Fruit fly (Drosophila melanogaster): ENCODE results near the gene CG43739.

Gene CG43739

DNA sequence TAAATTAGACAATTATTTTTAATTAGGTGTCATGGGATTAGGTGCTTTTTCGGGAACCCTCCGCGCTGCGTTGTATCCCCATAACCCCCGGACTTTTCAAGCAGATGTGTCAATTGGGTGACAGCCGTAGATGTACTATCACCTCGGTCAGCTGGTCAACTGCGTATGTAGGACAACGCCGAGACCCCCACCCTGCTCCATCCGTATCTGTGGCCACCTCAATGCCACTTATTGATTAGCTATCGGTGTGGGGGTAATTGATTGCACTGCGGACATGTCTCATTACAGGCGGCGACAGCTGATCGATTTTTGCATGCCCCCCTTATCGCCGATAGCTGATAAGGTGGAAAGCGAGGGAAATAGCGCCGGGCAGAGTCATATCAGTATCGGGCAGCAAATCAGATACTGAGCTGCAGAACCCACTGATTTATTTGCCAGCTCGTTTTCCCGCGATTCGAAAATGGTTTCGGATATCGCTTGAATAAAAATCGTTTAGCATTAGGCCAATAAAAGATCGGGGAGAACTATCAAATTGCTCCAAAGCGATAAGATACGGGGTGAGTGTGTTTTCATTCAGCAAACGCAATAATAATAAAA is 35.0 kb downstream of the CG43739 start:
- no peak for TF ChIP-seq CG11902 (GFP tag; optimal IDR thresholded peaks at IDR 0.05)
- peak; percentile 99 for TF ChIP-seq svp (GFP tag)
- TF ChIP-seq vri (GFP tag; optimal IDR thresholded peaks at IDR 0.05): peak; percentile 31

DNA sequence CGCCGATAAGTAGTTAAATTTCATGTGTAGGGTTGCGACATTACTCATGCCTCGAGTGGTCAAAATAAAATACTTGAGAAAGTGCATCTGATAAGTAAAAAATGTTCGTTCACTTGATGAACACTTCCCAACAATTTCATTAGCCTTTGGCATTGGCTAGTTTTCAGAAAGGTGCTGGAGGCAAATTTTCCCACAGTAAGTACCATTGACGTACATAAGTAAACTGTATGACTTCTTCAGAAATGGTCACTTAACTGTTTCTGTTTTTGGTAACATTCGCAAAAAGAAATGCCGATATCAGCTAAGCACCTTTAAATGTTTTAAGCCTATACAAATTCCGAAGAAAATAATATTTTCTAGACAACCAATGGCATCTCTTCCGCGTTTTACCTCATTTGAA is 35.6 kb downstream of the CG43739 start:
- TF ChIP-seq fd85E (GFP tag; optimal IDR thresholded peaks at IDR 0.05) (no peak), ss (GFP tag; optimal IDR thresholded peaks at IDR 0.05) (no peak), svp (GFP tag) (no peak), Hr4 (GFP tag; optimal IDR thresholded peaks at IDR 0.05) (no peak), CG15336 (GFP tag; IDR thresholded peaks at IDR 0.05) (no peak)

DNA sequence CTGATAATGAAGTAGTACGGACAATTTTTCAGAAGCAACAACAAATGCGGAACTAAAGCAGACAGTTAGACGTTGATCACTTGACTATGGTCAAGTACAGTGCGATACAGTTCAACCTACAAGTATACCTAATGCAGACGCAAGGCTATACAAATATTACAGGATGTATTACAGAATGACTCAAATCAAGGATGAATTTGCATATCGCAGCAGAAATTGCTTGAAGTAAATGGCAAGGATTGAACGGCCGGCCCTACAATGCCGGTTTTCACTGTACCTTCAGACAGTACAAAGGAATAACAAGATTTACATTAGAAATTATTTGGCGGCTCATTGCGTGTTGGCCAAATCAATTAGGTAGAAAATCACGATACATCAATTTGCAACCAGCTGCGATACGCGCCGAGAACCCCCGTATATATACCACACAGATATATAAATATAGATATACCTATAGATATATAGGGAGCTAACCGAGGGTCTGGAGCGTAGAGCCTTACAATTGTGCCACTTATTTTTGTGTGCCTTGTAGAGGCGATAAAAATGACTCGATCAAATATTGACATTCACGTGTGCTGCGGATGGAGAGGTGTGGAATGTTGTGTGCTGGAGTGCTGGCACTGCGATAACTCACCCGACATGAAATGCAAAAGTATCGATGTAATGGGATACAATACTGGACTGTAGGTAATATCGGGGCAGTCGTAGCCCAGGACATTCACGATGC is 37.2 kb downstream of the CG43739 start:
- TF ChIP-seq Sox15 (GFP tag; optimal IDR thresholded peaks at IDR 0.05): no peak
- peak; percentile 55 for TF ChIP-seq svp (GFP tag)
- TF ChIP-seq CG9139 (GFP tag; optimal IDR thresholded peaks at IDR 0.05): peak; percentile 48
- TF ChIP-seq vri (GFP tag; optimal IDR thresholded peaks at IDR 0.05): peak; percentile 52
- peak; percentile 22 for TF ChIP-seq CG32006 (GFP tag; optimal IDR thresholded peaks at IDR 0.05)
- peak; percentile 10 for TF ChIP-seq OdsH (GFP tag; optimal IDR thresholded peaks at IDR 0.05)
- TF ChIP-seq CG6163 (GFP tag; IDR thresholded peaks at IDR 0.05): peak; percentile 18; the same call in 1 of the 3 replicates
- no peak for TF ChIP-seq lz (GFP tag; optimal IDR thresholded peaks at IDR 0.05)
- TF ChIP-seq CG8632 (GFP tag; optimal IDR thresholded peaks at IDR 0.05): peak; percentile 9
- peak; percentile 56 for TF ChIP-seq Eip78C (GFP tag)
- TF ChIP-seq net (GFP tag; optimal IDR thresholded peaks at IDR 0.05): peak; percentile 33
- peak; percentile 6 to 56 for TF ChIP-seq ss (GFP tag; optimal IDR thresholded peaks at IDR 0.05)
- TF ChIP-seq CG6808 (GFP tag; optimal IDR thresholded peaks at IDR 0.05): peak; percentile 33
- TF ChIP-seq eg (GFP tag; IDR thresholded peaks at IDR 0.05): peak; percentile 59
- peak; percentile 19 for TF ChIP-seq CG3919 (GFP tag; optimal IDR thresholded peaks at IDR 0.05)
- TF ChIP-seq CG6276 (GFP tag; optimal IDR thresholded peaks at IDR 0.05): no peak
- TF ChIP-seq CG10631 (GFP tag; optimal IDR thresholded peaks at IDR 0.05): no peak
- TF ChIP-seq Hr39 (GFP tag; optimal IDR thresholded peaks at IDR 0.05): peak; percentile 6
- no peak for TF ChIP-seq Blimp-1 (GFP tag; optimal IDR thresholded peaks at IDR 0.05)
- TF ChIP-seq spab (GFP tag; optimal IDR thresholded peaks at IDR 0.05): peak; percentile 32
- peak; percentile 4 for TF ChIP-seq Met (GFP tag; optimal IDR thresholded peaks at IDR 0.05)
- peak; percentile 77 for TF ChIP-seq fkh (GFP tag; optimal IDR thresholded peaks at IDR 0.05)
- TF ChIP-seq esn (GFP tag; optimal IDR thresholded peaks at IDR 0.05): no peak
- TF ChIP-seq Smox (GFP tag; optimal IDR thresholded peaks at IDR 0.05): no peak
- TF ChIP-seq CG6854 (GFP tag; optimal IDR thresholded peaks at IDR 0.05): peak; percentile 47
- TF ChIP-seq CG15336 (GFP tag; IDR thresholded peaks at IDR 0.05): peak; percentile 37; the same call in 1 of the 2 replicates
- TF ChIP-seq fd59A (GFP tag; optimal IDR thresholded peaks at IDR 0.05): no peak
- TF ChIP-seq Hr4 (GFP tag; optimal IDR thresholded peaks at IDR 0.05): peak; percentile 45
- TF ChIP-seq CG11294 (GFP tag; IDR thresholded peaks at IDR 0.05): 0 out of 2 replicates have a peak, but pooled peaks have one; percentile 42

DNA sequence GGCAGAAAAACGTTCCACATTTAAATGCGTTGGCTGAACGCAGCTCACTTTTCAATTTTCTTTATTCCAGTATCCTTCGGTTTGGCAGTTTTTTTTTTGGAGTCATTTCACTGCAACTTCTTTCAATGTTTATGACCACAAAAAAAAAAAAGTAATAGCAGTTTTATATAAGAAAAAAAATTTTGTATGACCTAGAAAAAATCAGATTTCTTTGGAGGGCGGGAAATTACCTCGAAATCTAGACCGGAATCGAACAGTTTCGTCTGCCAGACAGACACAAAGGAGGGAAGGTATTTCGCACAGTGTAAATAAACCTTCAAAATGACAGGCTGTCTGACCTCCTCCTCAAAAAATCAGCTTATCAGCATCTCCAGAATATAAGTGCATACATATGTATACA is 38.3 kb downstream of the CG43739 start:
- TF ChIP-seq svp (GFP tag) (peak; percentile 97), CG8319 (GFP tag; optimal IDR thresholded peaks at IDR 0.05) (peak; percentile 32), CG15336 (GFP tag; IDR thresholded peaks at IDR 0.05) (no peak), CG32006 (GFP tag; optimal IDR thresholded peaks at IDR 0.05) (no peak), esn (GFP tag; optimal IDR thresholded peaks at IDR 0.05) (peak; percentile 69), fkh (GFP tag; optimal IDR thresholded peaks at IDR 0.05) (no peak), net (GFP tag; optimal IDR thresholded peaks at IDR 0.05) (peak; percentile 0), Hr38 (GFP tag; optimal IDR thresholded peaks at IDR 0.05) (no peak), Lpt (GFP tag; optimal IDR thresholded peaks at IDR 0.05) (no peak), CG4318 (GFP tag; optimal IDR thresholded peaks at IDR 0.05) (no peak), vri (GFP tag; optimal IDR thresholded peaks at IDR 0.05) (peak; percentile 27), fd59A (GFP tag; optimal IDR thresholded peaks at IDR 0.05) (no peak), fd85E (GFP tag; optimal IDR thresholded peaks at IDR 0.05) (no peak), CG31627 (GFP tag; optimal IDR thresholded peaks at IDR 0.05) (peak; percentile 48), CG6854 (GFP tag; optimal IDR thresholded peaks at IDR 0.05) (no peak), CG1621 (tag; optimal IDR thresholded peaks at IDR 0.05) (no peak), cyc (GFP tag; optimal IDR thresholded peaks at IDR 0.05) (peak; percentile 12), Sox14 (GFP tag; optimal IDR thresholded peaks at IDR 0.05) (peak; percentile 21), Hr39 (GFP tag; optimal IDR thresholded peaks at IDR 0.05) (peak; percentile 56), CG11294 (GFP tag; IDR thresholded peaks at IDR 0.05) (no peak), CG9139 (GFP tag; optimal IDR thresholded peaks at IDR 0.05) (no peak), Met (GFP tag; optimal IDR thresholded peaks at IDR 0.05) (peak; percentile 57), CG11762 (GFP tag; optimal IDR thresholded peaks at IDR 0.05; ENCODE audit: insufficient read depth) (no peak), dac (GFP tag; optimal IDR thresholded peaks at IDR 0.05) (no peak), Eip75B (GFP tag; optimal IDR thresholded peaks at IDR 0.05) (peak; percentile 28), Smox (GFP tag; optimal IDR thresholded peaks at IDR 0.05) (no peak)

Data from whole organism, prepupa.